Worm (Caenorhabditis elegans) whole organism, mixed stage, embryonic: ENCODE data around the gene srw-120.

Experiments used
- ceh-83 ChIP-seq: fragments of 200-800 bp; sonication (Bioruptor generic); optimal IDR thresholded peaks from 2 replicates; lab custom pipeline; 2018; ENCODE audit warnings: mild to moderate bottlenecking, missing genetic modification characterization, missing compliant biosample characterization
- lin-13 ChIP-seq: fragments of 150-350 bp; optimal IDR thresholded peaks from 2 replicates; lab custom pipeline; 2014; ENCODE audit warnings: missing biosample characterization, missing genetic modification characterization
- nhr-12 ChIP-seq: fragments of 150-350 bp; optimal IDR thresholded peaks from 2 replicates; lab custom pipeline; 2014; ENCODE audit warnings: missing biosample characterization, missing genetic modification characterization
- nhr-237 ChIP-seq: fragments of 150-350 bp; optimal IDR thresholded peaks from 2 replicates; lab custom pipeline; 2014; ENCODE audit warnings: missing biosample characterization, missing genetic modification characterization
- tbx-8 ChIP-seq: fragments of 200-800 bp; sonication (Bioruptor generic); optimal IDR thresholded peaks from 2 replicates; lab custom pipeline; 2018; ENCODE audit warnings: mild to moderate bottlenecking, missing genetic modification characterization, moderate library complexity, missing compliant biosample characterization

DNA sequence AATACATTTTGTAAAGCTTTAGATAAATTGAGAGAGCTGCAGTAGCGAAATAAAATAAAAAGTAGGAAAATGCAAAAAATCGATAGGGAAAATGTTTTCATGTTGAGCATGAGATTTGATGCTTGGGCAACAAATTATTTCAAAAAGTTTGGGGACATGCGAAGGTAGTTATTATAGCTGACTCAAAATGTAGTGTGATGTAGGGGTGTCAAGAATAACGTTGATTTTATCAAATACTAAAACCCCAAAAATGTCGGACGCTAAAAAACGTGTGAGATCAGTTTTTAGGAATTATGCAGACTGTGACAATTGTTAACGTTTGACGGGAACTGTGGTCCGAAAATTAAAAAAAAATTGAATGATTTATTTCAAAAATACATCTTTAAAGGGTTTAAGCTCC is 25.3 kb upstream of the srw-120 start, which contains the start of gene irld-12:
- TF ChIP-seq ceh-83 (no peak), tbx-8 (no peak), nhr-12 (tag; lab: Kevin White, UChicago) (no peak), nhr-237 (tag; lab: Kevin White, UChicago) (no peak), lin-13 (no peak)
